Fruit fly (Drosophila melanogaster) whole organism, embryonic: ENCODE data around the gene CG15725.
A peak's percentile ranks its signal among the peaks of the same experiment; 100 is the strongest.

Experiments
- Aef1 ChIP-seq: fragments of 200-800 bp; sonication (Bioruptor generic); IDR thresholded peaks from 3 replicates; pipeline ENCODE4 v1.3.6; 2022; ENCODE audit warnings: missing biosample characterization, missing genetic modification characterization
- BtbVII ChIP-seq: fragments of 200-800 bp; sonication (Bioruptor generic); optimal IDR thresholded peaks from 3 replicates; lab custom pipeline; 2017; ENCODE audit warnings: missing biosample characterization, mild to moderate bottlenecking, missing genetic modification characterization
- C15 ChIP-seq: fragments of 200-800 bp; sonication (Bioruptor generic); IDR thresholded peaks from 3 replicates; pipeline ENCODE4 v1.3.6; 2022; ENCODE audit warnings: missing biosample characterization, missing genetic modification characterization
- CG10209 ChIP-seq: fragments of 200-800 bp; sonication (Bioruptor generic); optimal IDR thresholded peaks from 3 replicates; lab custom pipeline; 2017; ENCODE audit warnings: missing biosample characterization, mild to moderate bottlenecking, missing genetic modification characterization, missing genetic modification reagents
- CG10267 ChIP-seq: fragments of 200-800 bp; sonication (Bioruptor generic); optimal IDR thresholded peaks from 2 replicates; lab custom pipeline; 2018; ENCODE audit warnings: missing biosample characterization, mild to moderate bottlenecking, missing genetic modification characterization, moderate library complexity
- CG10274 ChIP-seq: fragments of 200-800 bp; sonication (Bioruptor generic); optimal IDR thresholded peaks from 3 replicates; lab custom pipeline; 2017; ENCODE audit warnings: missing biosample characterization, mild to moderate bottlenecking, missing genetic modification characterization
- CG10366 ChIP-seq: fragments of 200-800 bp; sonication (Bioruptor generic); IDR thresholded peaks from 2 replicates; pipeline ENCODE4 v1.3.6; 2022; ENCODE audit warnings: missing biosample characterization, missing genetic modification characterization
- CG10431 ChIP-seq: fragments of 200-800 bp; sonication (Bioruptor generic); optimal IDR thresholded peaks from 3 replicates; lab custom pipeline; 2018; ENCODE audit warnings: missing biosample characterization, mild to moderate bottlenecking, missing genetic modification characterization
- CG10979 ChIP-seq: fragments of 200-800 bp; sonication (Bioruptor generic); optimal IDR thresholded peaks from 2 replicates; lab custom pipeline; 2018; ENCODE audit warnings: missing biosample characterization, mild to moderate bottlenecking, missing genetic modification characterization, moderate library complexity
- CG11560 ChIP-seq: fragments of 200-800 bp; sonication (Bioruptor generic); IDR thresholded peaks from 3 replicates; pipeline ENCODE4 v1.3.6; 2022; ENCODE audit warnings: missing biosample characterization, missing genetic modification characterization
- CG14667 ChIP-seq: fragments of 200-800 bp; sonication (Bioruptor generic); IDR thresholded peaks from 2 replicates; pipeline ENCODE4 v1.3.6; 2022; ENCODE audit warnings: missing biosample characterization, missing genetic modification characterization
- CG16779 ChIP-seq: fragments of 200-800 bp; sonication (Bioruptor generic); IDR thresholded peaks from 2 replicates; pipeline ENCODE4 v1.3.6; 2022; ENCODE audit warnings: missing biosample characterization, missing genetic modification characterization
- CG16815 ChIP-seq: fragments of 200-800 bp; sonication (Bioruptor generic); optimal IDR thresholded peaks from 3 replicates; lab custom pipeline; 2017; ENCODE audit warnings: missing biosample characterization, mild to moderate bottlenecking, missing genetic modification characterization
- CG17359 ChIP-seq: fragments of 200-800 bp; sonication (Bioruptor generic); optimal IDR thresholded peaks from 3 replicates; lab custom pipeline; 2018; ENCODE audit warnings: missing biosample characterization, mild to moderate bottlenecking, missing genetic modification characterization, moderate library complexity
- CG1832 ChIP-seq: fragments of 200-800 bp; sonication (Bioruptor generic); optimal IDR thresholded peaks from 2 replicates; lab custom pipeline; 2017; ENCODE audit warnings: missing biosample characterization, mild to moderate bottlenecking, missing genetic modification characterization, inconsistent platforms
- CG18619 ChIP-seq: fragments of 200-800 bp; sonication (Bioruptor generic); optimal IDR thresholded peaks from 3 replicates; lab custom pipeline; 2017; ENCODE audit warnings: missing biosample characterization, mild to moderate bottlenecking, missing genetic modification characterization
- CG2889 ChIP-seq: fragments of 200-800 bp; sonication (Bioruptor generic); IDR thresholded peaks from 3 replicates; pipeline ENCODE4 v1.3.6; 2022; ENCODE audit warnings: missing biosample characterization, missing genetic modification characterization
- CG31441 ChIP-seq: fragments of 200-800 bp; sonication (Bioruptor generic); IDR thresholded peaks from 2 replicates; pipeline ENCODE4 v1.3.6; 2022; ENCODE audit warnings: missing biosample characterization, missing genetic modification characterization
- CG6175 ChIP-seq: fragments of 200-800 bp; sonication (Bioruptor generic); IDR thresholded peaks from 3 replicates; pipeline ENCODE4 v1.3.6; 2022; ENCODE audit warnings: missing biosample characterization, missing genetic modification characterization
- CG6765 ChIP-seq: fragments of 200-800 bp; sonication (Bioruptor generic); optimal IDR thresholded peaks from 3 replicates; lab custom pipeline; 2017; ENCODE audit warnings: missing biosample characterization, mild to moderate bottlenecking, missing genetic modification characterization
- CG6854 ChIP-seq: fragments of 200-800 bp; sonication (Bioruptor generic); optimal IDR thresholded peaks from 3 replicates; lab custom pipeline; 2017; ENCODE audit warnings: missing biosample characterization, mild to moderate bottlenecking, missing genetic modification characterization
- CG8089 ChIP-seq: fragments of 200-800 bp; sonication (Bioruptor generic); optimal IDR thresholded peaks from 3 replicates; lab custom pipeline; 2016; ENCODE audit warnings: missing biosample characterization, missing genetic modification characterization
- Dad ChIP-seq: fragments of 200-800 bp; sonication (Bioruptor generic); optimal IDR thresholded peaks from 3 replicates; lab custom pipeline; 2016; ENCODE audit warnings: missing biosample characterization, missing genetic modification characterization
- Dek ChIP-seq: fragments of 200-800 bp; sonication (Bioruptor generic); optimal IDR thresholded peaks from 3 replicates; lab custom pipeline; 2019; ENCODE audit warnings: missing biosample characterization, mild to moderate bottlenecking, missing genetic modification characterization, moderate library complexity
- Ets97D ChIP-seq: fragments of 200-800 bp; sonication (Bioruptor generic); optimal IDR thresholded peaks from 3 replicates; lab custom pipeline; 2016; ENCODE audit warnings: missing biosample characterization, missing genetic modification characterization
- Lpt ChIP-seq: fragments of >200 bp; optimal IDR thresholded peaks from 2 replicates; lab custom pipeline; 2018; ENCODE audit warnings: missing biosample characterization, missing genetic modification characterization
- Rfx ChIP-seq: fragments of 200-800 bp; sonication (Bioruptor generic); IDR thresholded peaks from 2 replicates; pipeline ENCODE4 v1.3.6; 2022; ENCODE audit warnings: missing biosample characterization, missing genetic modification characterization
- Scr ChIP-seq: fragments of 200-800 bp; sonication (Bioruptor generic); IDR thresholded peaks from 2 replicates; pipeline ENCODE4 v1.3.6; 2022; ENCODE audit warnings: missing biosample characterization, missing genetic modification characterization; ENCODE audit not compliant: partially characterized antibody
- Spps ChIP-seq: fragments of 200-800 bp; sonication (Bioruptor generic); optimal IDR thresholded peaks from 2 replicates; lab custom pipeline; 2018; ENCODE audit warnings: missing biosample characterization, mild to moderate bottlenecking, missing genetic modification characterization
- ac ChIP-seq: fragments of 200-800 bp; sonication (Bioruptor generic); optimal IDR thresholded peaks from 3 replicates; lab custom pipeline; 2017; ENCODE audit warnings: missing biosample characterization, mild to moderate bottlenecking, missing genetic modification characterization
- bigmax ChIP-seq: fragments of 200-800 bp; sonication (Bioruptor generic); optimal IDR thresholded peaks from 2 replicates; lab custom pipeline; 2018; ENCODE audit warnings: missing biosample characterization, mild to moderate bottlenecking, missing genetic modification characterization
- cad ChIP-seq: fragments of >200 bp; optimal IDR thresholded peaks from 2 replicates; lab custom pipeline; 2017; ENCODE audit warnings: missing biosample characterization, missing genetic modification characterization
- chinmo ChIP-seq: fragments of 200-800 bp; sonication (Bioruptor generic); IDR thresholded peaks from 4 replicates; pipeline ENCODE4 v1.3.6; 2022; ENCODE audit warnings: missing biosample characterization, missing genetic modification characterization; ENCODE audit not compliant: partially characterized antibody
- crol ChIP-seq: fragments of 200-800 bp; sonication (Bioruptor generic); IDR thresholded peaks from 2 replicates; pipeline ENCODE4 v1.3.6; 2022; ENCODE audit warnings: missing biosample characterization, missing genetic modification characterization
- crp ChIP-seq, 2 experiments: fragments of 200-800 bp; sonication (Bioruptor generic); optimal IDR thresholded peaks; 2 replicates in 1 of 2; 3 replicates in 1 of 2; lab custom pipeline; 2017; ENCODE audit warnings: missing biosample characterization in 2 of 2, missing genetic modification characterization in 2 of 2, mild to moderate bottlenecking in 1 of 2, moderate library complexity in 1 of 2
- da ChIP-seq: fragments of 200-800 bp; sonication (Bioruptor generic); optimal IDR thresholded peaks from 2 replicates; lab custom pipeline; 2016; ENCODE audit warnings: missing biosample characterization, missing genetic modification characterization
- gro ChIP-seq: fragments of 200-800 bp; sonication (Bioruptor generic); optimal IDR thresholded peaks from 2 replicates; lab custom pipeline; 2016; ENCODE audit warnings: missing biosample characterization, missing genetic modification characterization
- gsb ChIP-seq: fragments of 200-800 bp; sonication (Bioruptor generic); IDR thresholded peaks from 2 replicates; pipeline ENCODE4 v1.3.6; 2022; ENCODE audit warnings: missing biosample characterization, missing genetic modification characterization
- hth ChIP-seq: fragments of >200 bp; optimal IDR thresholded peaks from 2 replicates; lab custom pipeline; 2017; ENCODE audit warnings: inconsistent platforms
- jumu ChIP-seq: fragments of 200-800 bp; sonication (Bioruptor generic); optimal IDR thresholded peaks from 3 replicates; lab custom pipeline; 2016; ENCODE audit warnings: missing biosample characterization, missing genetic modification characterization
- lab ChIP-seq: fragments of 200-800 bp; sonication (Bioruptor generic); optimal IDR thresholded peaks from 3 replicates; lab custom pipeline; 2017; ENCODE audit warnings: missing biosample characterization, missing genetic modification characterization, mild to moderate bottlenecking, moderate library complexity, missing genetic modification reagents
- lmd ChIP-seq: fragments of 200-800 bp; sonication (Bioruptor generic); IDR thresholded peaks from 2 replicates; pipeline ENCODE4 v1.3.6; 2022; ENCODE audit warnings: missing biosample characterization, missing genetic modification characterization
- nau ChIP-seq: fragments of 200-800 bp; sonication (Bioruptor generic); optimal IDR thresholded peaks from 3 replicates; lab custom pipeline; 2017; ENCODE audit warnings: missing biosample characterization, mild to moderate bottlenecking, missing genetic modification characterization, missing genetic modification reagents
- p53 ChIP-seq: fragments of 200-800 bp; sonication (Bioruptor generic); optimal IDR thresholded peaks from 2 replicates; lab custom pipeline; 2016; ENCODE audit warnings: missing biosample characterization, missing genetic modification characterization
- pita ChIP-seq: fragments of 200-800 bp; sonication (Bioruptor generic); optimal IDR thresholded peaks from 2 replicates; lab custom pipeline; 2017; ENCODE audit warnings: missing biosample characterization, mild to moderate bottlenecking, missing genetic modification characterization
- ro ChIP-seq: fragments of 200-800 bp; sonication (Bioruptor generic); IDR thresholded peaks from 2 replicates; pipeline ENCODE4 v1.3.6; 2022; ENCODE audit warnings: missing biosample characterization, missing genetic modification characterization
- run ChIP-seq: fragments of 200-800 bp; sonication (Bioruptor generic); optimal IDR thresholded peaks from 3 replicates; lab custom pipeline; 2018; ENCODE audit warnings: missing biosample characterization, mild to moderate bottlenecking, missing genetic modification characterization
- sens ChIP-seq: fragments of 200-800 bp; sonication (Bioruptor generic); peaks from one replicate; lab custom pipeline; 2016; ENCODE audit warnings: missing biosample characterization, missing genetic modification characterization
- slbo ChIP-seq: fragments of 200-800 bp; sonication (Bioruptor generic); IDR thresholded peaks from 2 replicates; pipeline ENCODE4 v1.3.6; 2022; ENCODE audit warnings: missing biosample characterization, missing genetic modification characterization
- zen ChIP-seq: fragments of 200-800 bp; sonication (Bioruptor generic); optimal IDR thresholded peaks from 3 replicates; lab custom pipeline; 2018; ENCODE audit warnings: missing biosample characterization, mild to moderate bottlenecking, missing genetic modification characterization, moderate library complexity

The CG15725 gene

dm6 chrX:12669659-12670488 is 35.8 kb upstream of the CG15725 start (continued):
- TF ChIP-seq ro, result no peak
- no peak for TF ChIP-seq Spps
- no peak for TF ChIP-seq cad
- TF ChIP-seq p53 (GFP tag; lab: Kevin White, UChicago), result no peak
- TF ChIP-seq Scr (GFP tag; lab: Robert Waterston, UW), result no peak
- TF ChIP-seq gro (GFP tag; lab: Kevin White, UChicago), result peak; percentile 79
- no peak for TF ChIP-seq da (GFP tag; lab: Kevin White, UChicago)
- no peak for TF ChIP-seq crp (GFP tag; optimal IDR thresholded peaks at IDR 0.05; lab: Kevin White, UChicago)
- TF ChIP-seq CG14667 (GFP tag; lab: Robert Waterston, UW), result peak; percentile 63; the same call in 1 of the 2 replicates
- peak; percentile 17 for TF ChIP-seq CG16815
- TF ChIP-seq Rfx (GFP tag; lab: Robert Waterston, UW), result peak; percentile 84
- no peak; the same call in 2 of the 3 replicates for TF ChIP-seq CG6175
- no peak for TF ChIP-seq CG8089 (GFP tag; lab: Kevin White, UChicago)
- peak; percentile 92 for TF ChIP-seq sens (GFP tag; lab: Kevin White, UChicago)
- TF ChIP-seq CG10267 (tag; lab: Kevin White, UChicago), result peak; percentile 35
- TF ChIP-seq nau (GFP tag; lab: Kevin White, UChicago), result peak; percentile 5
- TF ChIP-seq bigmax (GFP tag; lab: Kevin White, UChicago), result no peak
- no peak for TF ChIP-seq CG1832
- peak; percentile 44 for TF ChIP-seq CG18619 (GFP tag; lab: Kevin White, UChicago)
- peak; percentile 28 for TF ChIP-seq Dad (GFP tag; lab: Kevin White, UChicago)
- TF ChIP-seq pita, result no peak
- no peak for TF ChIP-seq run (tag; lab: Kevin White, UChicago)
- TF ChIP-seq CG16779, result 0 out of 2 replicates have a peak, but pooled peaks have one; percentile 25
- no peak for TF ChIP-seq CG10274
- peak; percentile 36 for TF ChIP-seq CG10979
- peak; percentile 76 for TF ChIP-seq crol
- TF ChIP-seq lmd (GFP tag; lab: Robert Waterston, UW), result peak; percentile 77
- peak; percentile 65 for TF ChIP-seq BtbVII (GFP tag; lab: Kevin White, UChicago)
- TF ChIP-seq Ets97D (GFP tag; lab: Kevin White, UChicago), result no peak
- TF ChIP-seq Lpt, result no peak
- TF ChIP-seq CG6765 (GFP tag; lab: Kevin White, UChicago), result no peak
- TF ChIP-seq Dek (tag; lab: Kevin White, UChicago), result peak; percentile 79
- peak; percentile 79 for TF ChIP-seq CG10366 (GFP tag; lab: Robert Waterston, UW)
- no peak for TF ChIP-seq CG2889
- TF ChIP-seq CG10209, result peak; percentile 47
- TF ChIP-seq CG10431, result no peak
- peak; percentile 84 for TF ChIP-seq lab (GFP tag; lab: Kevin White, UChicago)
- TF ChIP-seq jumu, result peak; percentile 53
- TF ChIP-seq hth (lab: Kevin White, UChicago), result no peak
- peak; percentile 47 for TF ChIP-seq CG6854 (GFP tag; lab: Kevin White, UChicago)
- TF ChIP-seq chinmo (GFP tag; lab: Robert Waterston, UW), result no peak
- no peak for TF ChIP-seq C15 (GFP tag; lab: Robert Waterston, UW)
- no peak for TF ChIP-seq CG11560 (tag; lab: Robert Waterston, UW)
- TF ChIP-seq gsb (GFP tag; lab: Robert Waterston, UW), result peak; percentile 48; the same call in 1 of the 2 replicates
- no peak for TF ChIP-seq ac (GFP tag; lab: Kevin White, UChicago)
- TF ChIP-seq slbo (GFP tag; lab: Robert Waterston, UW), result peak; percentile 85
- TF ChIP-seq zen (tag; lab: Kevin White, UChicago), result peak; percentile 14
- peak; percentile 67 for TF ChIP-seq CG17359 (tag; lab: Kevin White, UChicago)
- TF ChIP-seq Aef1 (GFP tag; lab: Robert Waterston, UW), result peak; percentile 67; the same call in 2 of the 3 replicates
- TF ChIP-seq CG31441, result peak; percentile 49; the same call in 1 of the 2 replicates
